Worm (Caenorhabditis elegans) whole organism, early embryonic: ENCODE data around the gene ced-7.

Experiments used
- F13C5.2 ChIP-seq: sonication (generic microtip); optimal IDR thresholded peaks from 2 replicates; lab custom pipeline; 2017; ENCODE audit warnings: mild to moderate bottlenecking, missing genetic modification characterization, inconsistent platforms, missing compliant biosample characterization
- ama-1 ChIP-seq: fragments of 150-350 bp; optimal IDR thresholded peaks from 2 replicates; lab custom pipeline; 2014
- ceh-13 ChIP-seq: fragments of 200-800 bp; sonication (Bioruptor generic); optimal IDR thresholded peaks from 2 replicates; lab custom pipeline; 2018; ENCODE audit warnings: mild to moderate bottlenecking, missing genetic modification characterization, missing compliant biosample characterization
- ceh-36 ChIP-seq: sonication (generic microtip); optimal IDR thresholded peaks from 2 replicates; lab custom pipeline; 2016; ENCODE audit warnings: missing genetic modification characterization, inconsistent platforms, missing compliant biosample characterization
- flt-1 ChIP-seq: fragments of 200-800 bp; sonication (Bioruptor generic); IDR thresholded peaks from 2 replicates; pipeline ENCODE4 v1.3.6; 2022; ENCODE audit warnings: missing genetic modification characterization, missing compliant biosample characterization
- hmg-4 ChIP-seq: fragments of 200-800 bp; sonication (Bioruptor generic); optimal IDR thresholded peaks from 2 replicates; lab custom pipeline; 2018; ENCODE audit warnings: mild to moderate bottlenecking, missing genetic modification characterization, missing compliant biosample characterization
- tbx-37 ChIP-seq: fragments of 200-800 bp; sonication (Bioruptor generic); conservative IDR thresholded peaks from 2 replicates; pipeline ENCODE4 v1.3.6; 2022; ENCODE audit warnings: missing genetic modification reagents, missing genetic modification characterization, missing compliant biosample characterization
- tra-4 ChIP-seq: sonication (generic microtip); optimal IDR thresholded peaks from 2 replicates; lab custom pipeline; 2017; ENCODE audit warnings: missing genetic modification characterization, missing compliant biosample characterization

ce11 chrIII:9563235-9563634 lies 16.7 kb downstream of the ced-7 start, which contains the start of gene C48B4.9:
- TF ChIP-seq tra-4 (tag; lab: Kevin White, UChicago) (no peak), ceh-13 (GFP tag; lab: Kevin White, UChicago) (no peak), hmg-4 (GFP tag; lab: Kevin White, UChicago) (no peak), F13C5.2 (tag; lab: Kevin White, UChicago) (no peak), ama-1 (lab: Kevin White, UChicago) (no peak), ceh-36 (tag; lab: Kevin White, UChicago) (no peak), tbx-37 (GFP tag; lab: Robert Waterston, UW) (no peak), flt-1 (GFP tag; lab: Robert Waterston, UW) (no peak)
